Fruit fly (Drosophila melanogaster): Measurements from ENCODE around the gene CG43056.

CG43056 gene

DNA sequence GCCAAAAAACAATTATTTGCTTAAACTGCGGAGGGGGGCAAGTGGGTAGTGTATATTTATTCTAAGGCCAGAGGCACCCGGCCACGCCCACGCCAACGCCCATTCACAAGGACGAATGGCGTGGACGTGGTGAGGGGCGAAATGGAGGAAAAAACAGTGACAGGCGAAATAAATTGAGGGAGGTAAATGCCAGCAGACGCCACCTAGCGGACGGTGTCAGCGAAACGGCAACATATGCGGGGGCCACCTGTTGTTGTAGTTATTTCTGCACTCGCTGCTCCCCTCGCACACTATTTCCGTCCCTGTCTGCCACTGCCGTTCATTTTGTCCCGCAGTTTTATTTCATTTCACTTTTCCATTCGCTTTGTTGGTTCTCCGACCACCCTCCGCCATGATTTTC, 19.6 kb upstream of the CG43056 start (continued):
- TF ChIP-seq Meics (GFP tag; optimal IDR thresholded peaks at IDR 0.05): no peak
- TF ChIP-seq CG13775 (GFP tag; optimal IDR thresholded peaks at IDR 0.05): no peak
- TF ChIP-seq Sin3A (optimal IDR thresholded peaks at IDR 0.05): no peak
- TF ChIP-seq dimm (GFP tag; IDR thresholded peaks at IDR 0.05): 0 out of 2 replicates have a peak, but pooled peaks have one; percentile 33
- TF ChIP-seq kah (GFP tag; optimal IDR thresholded peaks at IDR 0.05): peak; percentile 94
- TF ChIP-seq NfI (GFP tag; optimal IDR thresholded peaks at IDR 0.05): no peak
- TF ChIP-seq CG14441 (GFP tag; IDR thresholded peaks at IDR 0.05): peak; percentile 42; the same call in 1 of the 2 replicates
- peak; percentile 1 for TF ChIP-seq Xbp1 (GFP tag; optimal IDR thresholded peaks at IDR 0.05)
- no peak for TF ChIP-seq CG12104 (GFP tag; optimal IDR thresholded peaks at IDR 0.05)
- peak; percentile 32; the same call in 1 of the 3 replicates for TF ChIP-seq Optix (GFP tag; IDR thresholded peaks at IDR 0.05)
- TF ChIP-seq CG43689 (GFP tag; IDR thresholded peaks at IDR 0.05): no peak
- no peak for TF ChIP-seq lbe (GFP tag; optimal IDR thresholded peaks at IDR 0.05)
- no peak for TF ChIP-seq maf-S (GFP tag; optimal IDR thresholded peaks at IDR 0.05)
- no peak for TF ChIP-seq CG15514 (GFP tag; optimal IDR thresholded peaks at IDR 0.05)
- TF ChIP-seq CG4617 (GFP tag; optimal IDR thresholded peaks at IDR 0.05; ENCODE audit: borderline replicate concordance): no peak
- TF ChIP-seq Abd-B (GFP tag; optimal IDR thresholded peaks at IDR 0.05): no peak
- no peak for TF ChIP-seq CG34376 (GFP tag; optimal IDR thresholded peaks at IDR 0.05)
- no peak for TF ChIP-seq CG11504 (tag; optimal IDR thresholded peaks at IDR 0.05)
- TF ChIP-seq Sry-δ (GFP tag; optimal IDR thresholded peaks at IDR 0.05): no peak
- TF ChIP-seq Lim3 (GFP tag; IDR thresholded peaks at IDR 0.05): 0 out of 2 replicates have a peak, but pooled peaks have one; percentile 17
- TF ChIP-seq nau (GFP tag; optimal IDR thresholded peaks at IDR 0.05): no peak
- 0 out of 2 replicates have a peak, but pooled peaks have one; percentile 12 for TF ChIP-seq CG10321 (GFP tag; IDR thresholded peaks at IDR 0.05)
- no peak for TF ChIP-seq dmrt11E (tag; optimal IDR thresholded peaks at IDR 0.05)
- no peak for TF ChIP-seq nom (GFP tag; optimal IDR thresholded peaks at IDR 0.05)
- no peak for TF ChIP-seq CG12659 (GFP tag; optimal IDR thresholded peaks at IDR 0.05)
- no peak for TF ChIP-seq CG12236 (GFP tag; optimal IDR thresholded peaks at IDR 0.05)
- TF ChIP-seq CG9437 (GFP tag; optimal IDR thresholded peaks at IDR 0.05): no peak
- TF ChIP-seq CG9609 (GFP tag; optimal IDR thresholded peaks at IDR 0.05): no peak
- no peak for TF ChIP-seq pum (GFP tag; optimal IDR thresholded peaks at IDR 0.05)
- TF ChIP-seq CG11093 (GFP tag; IDR thresholded peaks at IDR 0.05): no peak
- peak; percentile 53 for TF ChIP-seq lmd (GFP tag; IDR thresholded peaks at IDR 0.05)
- TF ChIP-seq gem (tag; optimal IDR thresholded peaks at IDR 0.05): no peak
- no peak for TF ChIP-seq gce (GFP tag; IDR thresholded peaks at IDR 0.05)
- TF ChIP-seq Dip2 (GFP tag; IDR thresholded peaks at IDR 0.05): peak; percentile 91
- no peak for TF ChIP-seq sug (tag; optimal IDR thresholded peaks at IDR 0.05)
- no peak for TF ChIP-seq CG17361 (GFP tag; IDR thresholded peaks at IDR 0.05)
- no peak for TF ChIP-seq CG18262 (tag; optimal IDR thresholded peaks at IDR 0.05)
- TF ChIP-seq CG10543 (GFP tag; optimal IDR thresholded peaks at IDR 0.05): no peak
- TF ChIP-seq CG11247 (GFP tag; IDR thresholded peaks at IDR 0.05): peak; percentile 44; the same call in 1 of the 2 replicates
- TF ChIP-seq trh (GFP tag; optimal IDR thresholded peaks at IDR 0.05): no peak
- 0 out of 2 replicates have a peak, but pooled peaks have one; percentile 16 for TF ChIP-seq CG9932 (GFP tag; IDR thresholded peaks at IDR 0.05)
- TF ChIP-seq pfk (GFP tag; optimal IDR thresholded peaks at IDR 0.05): no peak
- TF ChIP-seq CG8388 (GFP tag; optimal IDR thresholded peaks at IDR 0.05): no peak
- TF ChIP-seq CG10267 (tag; optimal IDR thresholded peaks at IDR 0.05): no peak
- TF ChIP-seq CHES-1-like (GFP tag; optimal IDR thresholded peaks at IDR 0.05): no peak
- no peak for TF ChIP-seq CG17568 (GFP tag; optimal IDR thresholded peaks at IDR 0.05)
- TF ChIP-seq CG1233 (GFP tag; optimal IDR thresholded peaks at IDR 0.05): no peak
- TF ChIP-seq CG31365 (tag; optimal IDR thresholded peaks at IDR 0.05): no peak
- TF ChIP-seq CG30403 (GFP tag; optimal IDR thresholded peaks at IDR 0.05): no peak
- no peak for TF ChIP-seq CG33213 (GFP tag; optimal IDR thresholded peaks at IDR 0.05)
- no peak for TF ChIP-seq MTF-1 (GFP tag; optimal IDR thresholded peaks at IDR 0.05; ENCODE audit: borderline replicate concordance)

All from whole organism, embryonic.